Fruit fly (Drosophila melanogaster) Kc167 (cell line): ENCODE measurements around the gene spn-E.
A peak's percentile ranks its signal among the peaks of the same experiment; 100 is the strongest.

Experiments
- Myc ChIP-seq: fragments of >200 bp; optimal IDR thresholded peaks from 2 replicates; lab custom pipeline; 2017; ENCODE audit warnings: missing external identifiers
- h ChIP-seq: fragments of >200 bp; optimal IDR thresholded peaks from 3 replicates; lab custom pipeline; 2018; ENCODE audit warnings: missing external identifiers
- insv ChIP-seq: fragments of >200 bp; optimal IDR thresholded peaks from 3 replicates; lab custom pipeline; 2018; ENCODE audit warnings: missing external identifiers
- psq ChIP-seq: fragments of >200 bp; optimal IDR thresholded peaks from 2 replicates; lab custom pipeline; 2017; ENCODE audit warnings: missing external identifiers
- ttk ChIP-seq: sonication (Bioruptor generic); optimal IDR thresholded peaks from 2 replicates; lab custom pipeline; 2017; ENCODE audit warnings: missing external identifiers

dm6 chr3R:15803502-15804461 lies 33.4 kb upstream of the spn-E start, which contains the start of gene alpha-Man-IIb:
- no peak for TF ChIP-seq Myc (lab: Kevin White, UChicago)
- no peak for TF ChIP-seq ttk (lab: Kevin White, UChicago)
- TF ChIP-seq psq (lab: Kevin White, UChicago) = peak; percentile 74
- TF ChIP-seq h (lab: Kevin White, UChicago) = no peak
- no peak for TF ChIP-seq insv
